Fruit fly (Drosophila melanogaster): ENCODE results near the gene phu.

DNA sequence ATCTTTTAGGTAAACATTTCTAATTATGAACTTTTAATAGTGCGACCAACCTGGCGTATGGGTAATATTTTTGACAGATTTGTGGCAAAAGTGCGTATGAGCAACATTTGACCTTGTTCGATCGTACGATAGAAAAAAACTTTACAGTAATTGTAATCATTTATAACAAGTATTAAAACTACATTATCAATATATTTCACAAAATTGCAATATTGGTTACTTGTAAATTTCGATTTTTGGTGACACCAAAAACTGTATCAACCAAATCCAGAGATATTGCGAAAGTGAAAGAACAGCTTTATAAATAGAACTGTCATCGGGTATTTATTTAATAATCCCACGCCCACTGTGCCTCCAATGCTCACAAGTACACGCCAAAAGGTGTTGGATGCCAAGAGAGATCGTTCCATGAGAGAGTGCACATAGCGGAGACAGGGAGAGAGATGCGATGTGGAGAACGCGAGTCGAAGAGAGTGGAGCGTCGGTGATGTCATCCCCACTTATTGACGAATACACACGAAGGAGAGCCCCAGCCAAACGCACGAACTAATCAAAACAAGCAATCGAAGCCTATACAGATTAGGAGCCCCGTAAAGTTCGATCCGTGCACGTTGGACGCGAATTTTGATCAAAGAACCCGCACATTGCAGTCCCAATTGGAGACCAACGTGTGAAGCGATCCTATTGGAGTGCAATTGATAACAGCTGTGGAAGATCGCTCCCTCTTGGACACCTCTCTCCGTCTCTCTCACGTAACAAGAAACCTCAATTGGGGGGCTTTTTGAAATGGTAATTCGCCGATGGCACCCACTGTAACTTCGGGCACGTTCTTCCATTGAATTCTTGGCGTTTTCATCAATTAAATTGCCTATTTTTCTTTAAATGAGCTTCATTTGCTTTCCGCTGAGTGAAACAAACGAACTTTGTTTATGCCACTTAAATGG lies 38.9 kb downstream of the phu start:
- TF ChIP-seq Opbp (GFP tag; IDR thresholded peaks at IDR 0.05; ENCODE audit: partially characterized antibody) (no peak), Stat92E (GFP tag; optimal IDR thresholded peaks at IDR 0.05) (peak in 1 of 3 experiments; percentile 51), HLH3B (GFP tag; IDR thresholded peaks at IDR 0.05) (peak; percentile 72), Abd-B (GFP tag; optimal IDR thresholded peaks at IDR 0.05) (peak; percentile 94), CG11504 (tag; optimal IDR thresholded peaks at IDR 0.05) (peak; percentile 97), CG5245 (GFP tag; optimal IDR thresholded peaks at IDR 0.05) (peak; percentile 84), Lpt (GFP tag; optimal IDR thresholded peaks at IDR 0.05) (no peak), CG1832 (GFP tag; optimal IDR thresholded peaks at IDR 0.05) (no peak), Lhr (GFP tag; optimal IDR thresholded peaks at IDR 0.05) (peak; percentile 81), kah (GFP tag; optimal IDR thresholded peaks at IDR 0.05) (peak; percentile 90), psq (GFP tag; optimal IDR thresholded peaks at IDR 0.05) (peak; percentile 65), grau (tag; optimal IDR thresholded peaks at IDR 0.05) (peak; percentile 95), CG4820 (GFP tag; optimal IDR thresholded peaks at IDR 0.05) (peak; percentile 94), Dfd (GFP tag; optimal IDR thresholded peaks at IDR 0.05) (peak in 1 of 2 experiments; percentile 83)
